Fruit fly (Drosophila melanogaster): Measurements from ENCODE around the gene asun.

The asun gene

dm6 chr3R:16263522-16264305 lies at the start of gene asun, which contains the start of gene bor:
asun (plus strand) TSS chr3R:16264271.
bor (minus strand) TSS chr3R:16264115.
- no peak for TF ChIP-seq net (GFP tag; optimal IDR thresholded peaks at IDR 0.05)
- TF ChIP-seq Ets96B (tag; optimal IDR thresholded peaks at IDR 0.05) = no peak
- no peak for TF ChIP-seq eg (GFP tag; IDR thresholded peaks at IDR 0.05)
- no peak for TF ChIP-seq OdsH (GFP tag; optimal IDR thresholded peaks at IDR 0.05)
- no peak for TF ChIP-seq CG8632 (GFP tag; optimal IDR thresholded peaks at IDR 0.05)
- TF ChIP-seq dsx (GFP tag; optimal IDR thresholded peaks at IDR 0.05; ENCODE audit: poor library complexity, severe bottlenecking) = no peak
- TF ChIP-seq CG10669 (GFP tag; optimal IDR thresholded peaks at IDR 0.05) = no peak
- TF ChIP-seq CG3032 (tag; optimal IDR thresholded peaks at IDR 0.05) = no peak
- no peak for TF ChIP-seq CG10631 (GFP tag; optimal IDR thresholded peaks at IDR 0.05)
- TF ChIP-seq dac (GFP tag; optimal IDR thresholded peaks at IDR 0.05) = no peak
- TF ChIP-seq CG11902 (GFP tag; optimal IDR thresholded peaks at IDR 0.05) = no peak
- peak; percentile 31; the same call in 1 of the 3 replicates for TF ChIP-seq CG8119 (GFP tag; IDR thresholded peaks at IDR 0.05)
- no peak for TF ChIP-seq acj6 (GFP tag; optimal IDR thresholded peaks at IDR 0.05)
- no peak for TF ChIP-seq topi (GFP tag; optimal IDR thresholded peaks at IDR 0.05)
- TF ChIP-seq cyc (GFP tag; optimal IDR thresholded peaks at IDR 0.05) = no peak
- TF ChIP-seq CG7368 (GFP tag; optimal IDR thresholded peaks at IDR 0.05) = no peak
- TF ChIP-seq Gug (GFP tag; IDR thresholded peaks at IDR 0.05) = no peak
- no peak for TF ChIP-seq Sox15 (GFP tag; optimal IDR thresholded peaks at IDR 0.05)
- TF ChIP-seq vri (GFP tag; optimal IDR thresholded peaks at IDR 0.05) = peak; percentile 92
- peak; percentile 57 for TF ChIP-seq esn (GFP tag; optimal IDR thresholded peaks at IDR 0.05)
- no peak for TF ChIP-seq Eip75B (GFP tag; optimal IDR thresholded peaks at IDR 0.05)
- peak; percentile 24; the same call in 1 of the 3 replicates for TF ChIP-seq CG6163 (GFP tag; IDR thresholded peaks at IDR 0.05)
- TF ChIP-seq Eip93F (GFP tag; optimal IDR thresholded peaks at IDR 0.05) = no peak
- no peak for TF ChIP-seq CG11294 (GFP tag; IDR thresholded peaks at IDR 0.05)
- TF ChIP-seq CG16779 (tag; optimal IDR thresholded peaks at IDR 0.05) = no peak
- no peak for TF ChIP-seq svp (GFP tag)
- peak; percentile 32 for TF ChIP-seq CG1621 (tag; optimal IDR thresholded peaks at IDR 0.05)
- TF ChIP-seq fd59A (GFP tag; optimal IDR thresholded peaks at IDR 0.05) = no peak
- TF ChIP-seq CG32006 (GFP tag; optimal IDR thresholded peaks at IDR 0.05) = no peak
- no peak for TF ChIP-seq Hr39 (GFP tag; optimal IDR thresholded peaks at IDR 0.05)
- no peak for TF ChIP-seq CG6792 (GFP tag; optimal IDR thresholded peaks at IDR 0.05)
- TF ChIP-seq CG6854 (GFP tag; optimal IDR thresholded peaks at IDR 0.05) = no peak
- no peak for TF ChIP-seq pdm3 (GFP tag; optimal IDR thresholded peaks at IDR 0.05)
- no peak for TF ChIP-seq CG9139 (GFP tag; optimal IDR thresholded peaks at IDR 0.05)
- TF ChIP-seq Eip78C (GFP tag) = no peak
- TF ChIP-seq achi (GFP tag; optimal IDR thresholded peaks at IDR 0.05) = no peak
- TF ChIP-seq ss (GFP tag; optimal IDR thresholded peaks at IDR 0.05) = no peak
- TF ChIP-seq salr (GFP tag; optimal IDR thresholded peaks at IDR 0.05) = no peak
- TF ChIP-seq Lpt (GFP tag; optimal IDR thresholded peaks at IDR 0.05) = no peak
- TF ChIP-seq Met (GFP tag; optimal IDR thresholded peaks at IDR 0.05) = no peak
- no peak for TF ChIP-seq CG3919 (GFP tag; optimal IDR thresholded peaks at IDR 0.05)
- TF ChIP-seq fd85E (GFP tag; optimal IDR thresholded peaks at IDR 0.05) = no peak
- no peak for TF ChIP-seq CG34406 (GFP tag; optimal IDR thresholded peaks at IDR 0.05)
- TF ChIP-seq CG4318 (GFP tag; optimal IDR thresholded peaks at IDR 0.05) = no peak
- no peak for TF ChIP-seq Smox (GFP tag; optimal IDR thresholded peaks at IDR 0.05)
